Worm (Caenorhabditis elegans) whole organism, mixed stage, embryonic: ENCODE data around the gene ceh-22.

ENCODE experiments used
- M03D4.4 ChIP-seq: sonication (generic microtip); optimal IDR thresholded peaks from 2 replicates; lab custom pipeline; 2017; ENCODE audit warnings: mild to moderate bottlenecking, missing genetic modification characterization, missing compliant biosample characterization
- blmp-1 ChIP-seq: fragments of 150-350 bp; optimal IDR thresholded peaks from 2 replicates; lab custom pipeline; 2014; ENCODE audit warnings: missing biosample characterization, missing genetic modification characterization
- ceh-39 ChIP-seq: fragments of 150-350 bp; optimal IDR thresholded peaks from 2 replicates; lab custom pipeline; 2014; ENCODE audit warnings: missing biosample characterization, missing genetic modification characterization
- ceh-83 ChIP-seq: fragments of 200-800 bp; sonication (Bioruptor generic); optimal IDR thresholded peaks from 2 replicates; lab custom pipeline; 2018; ENCODE audit warnings: mild to moderate bottlenecking, missing genetic modification characterization, missing compliant biosample characterization
- ces-1 ChIP-seq: fragments of 150-350 bp; optimal IDR thresholded peaks from 2 replicates; lab custom pipeline; 2014; ENCODE audit warnings: missing biosample characterization, missing genetic modification reagents, missing genetic modification characterization
- cnd-1 ChIP-seq: fragments of 200-800 bp; sonication (Bioruptor generic); optimal IDR thresholded peaks from 2 replicates; lab custom pipeline; 2018; ENCODE audit warnings: mild to moderate bottlenecking, missing genetic modification characterization, missing compliant biosample characterization
- drap-1 ChIP-seq: fragments of 200-800 bp; sonication (Bioruptor generic); optimal IDR thresholded peaks from 3 replicates; lab custom pipeline; 2018; ENCODE audit warnings: mild to moderate bottlenecking, missing genetic modification characterization, missing compliant biosample characterization
- elt-1 ChIP-seq: sonication (generic microtip); optimal IDR thresholded peaks from 2 replicates; lab custom pipeline; 2017; ENCODE audit warnings: missing genetic modification characterization, mild to moderate bottlenecking, missing compliant biosample characterization, antibody characterized with exemption, moderate library complexity, borderline replicate concordance; ENCODE audit not compliant: insufficient read depth
- elt-3 ChIP-seq: fragments of 150-350 bp; optimal IDR thresholded peaks from 2 replicates; lab custom pipeline; 2014; ENCODE audit warnings: missing biosample characterization, missing genetic modification characterization
- flh-1 ChIP-seq: fragments of 200-800 bp; sonication (Bioruptor generic); optimal IDR thresholded peaks from 2 replicates; lab custom pipeline; 2018; ENCODE audit warnings: mild to moderate bottlenecking, missing genetic modification characterization, moderate library complexity, missing compliant biosample characterization
- ham-2 ChIP-seq: fragments of 200-800 bp; sonication (Bioruptor generic); optimal IDR thresholded peaks from 2 replicates; lab custom pipeline; 2018; ENCODE audit warnings: mild to moderate bottlenecking, missing genetic modification characterization, missing compliant biosample characterization
- hlh-1 ChIP-seq: fragments of 150-350 bp; optimal IDR thresholded peaks from 2 replicates; lab custom pipeline; 2014; ENCODE audit warnings: missing biosample characterization, missing genetic modification reagents, missing genetic modification characterization
- lin-13 ChIP-seq: fragments of 150-350 bp; optimal IDR thresholded peaks from 2 replicates; lab custom pipeline; 2014; ENCODE audit warnings: missing biosample characterization, missing genetic modification characterization
- lin-32 ChIP-seq: fragments of 200-800 bp; sonication (Bioruptor generic); optimal IDR thresholded peaks from 2 replicates; lab custom pipeline; 2018; ENCODE audit warnings: mild to moderate bottlenecking, missing genetic modification characterization, missing compliant biosample characterization
- lsy-2 ChIP-seq: fragments of 150-350 bp; optimal IDR thresholded peaks from 2 replicates; lab custom pipeline; 2014; ENCODE audit warnings: missing biosample characterization, missing genetic modification characterization
- mep-1 ChIP-seq: fragments of 150-350 bp; optimal IDR thresholded peaks from 2 replicates; lab custom pipeline; 2017; ENCODE audit warnings: missing biosample characterization, missing genetic modification reagents, missing genetic modification characterization, inconsistent platforms
- mls-2 ChIP-seq: sonication (generic microtip); optimal IDR thresholded peaks from 2 replicates; lab custom pipeline; 2016; ENCODE audit warnings: mild to moderate bottlenecking, missing genetic modification characterization, moderate library complexity, missing compliant biosample characterization
- nhr-12 ChIP-seq: fragments of 150-350 bp; optimal IDR thresholded peaks from 2 replicates; lab custom pipeline; 2014; ENCODE audit warnings: missing biosample characterization, missing genetic modification characterization
- nhr-2 ChIP-seq: fragments of 150-350 bp; optimal IDR thresholded peaks from 2 replicates; lab custom pipeline; 2014; ENCODE audit warnings: missing biosample characterization, missing genetic modification characterization
- nhr-28 ChIP-seq: fragments of 150-350 bp; optimal IDR thresholded peaks from 2 replicates; lab custom pipeline; 2014; ENCODE audit warnings: missing biosample characterization, missing genetic modification characterization
- nhr-76 ChIP-seq: sonication (generic microtip); optimal IDR thresholded peaks from 2 replicates; lab custom pipeline; 2017; ENCODE audit warnings: missing biosample characterization, missing genetic modification characterization
- pha-4 ChIP-seq: fragments of 150-350 bp; optimal IDR thresholded peaks from 2 replicates; lab custom pipeline; 2018; ENCODE audit warnings: missing biosample characterization, missing genetic modification reagents, missing genetic modification characterization
- sem-2 ChIP-seq: fragments of 200-800 bp; sonication (Bioruptor generic); optimal IDR thresholded peaks from 2 replicates; lab custom pipeline; 2018; ENCODE audit warnings: mild to moderate bottlenecking, missing genetic modification characterization, missing compliant biosample characterization
- snpc-4 ChIP-seq: fragments of 150-350 bp; optimal IDR thresholded peaks from 2 replicates; lab custom pipeline; 2014; ENCODE audit warnings: missing biosample characterization, missing genetic modification characterization
- sptf-1 ChIP-seq: sonication (generic microtip); optimal IDR thresholded peaks from 2 replicates; lab custom pipeline; 2017; ENCODE audit warnings: mild to moderate bottlenecking, missing genetic modification characterization, moderate library complexity, missing compliant biosample characterization
- tbx-8 ChIP-seq: fragments of 200-800 bp; sonication (Bioruptor generic); optimal IDR thresholded peaks from 2 replicates; lab custom pipeline; 2018; ENCODE audit warnings: mild to moderate bottlenecking, missing genetic modification characterization, moderate library complexity, missing compliant biosample characterization
- unc-120 ChIP-seq: sonication (generic microtip); optimal IDR thresholded peaks from 2 replicates; lab custom pipeline; 2017; ENCODE audit warnings: missing genetic modification characterization, missing compliant biosample characterization; ENCODE audit not compliant: poor library complexity, severe bottlenecking
- unc-39 ChIP-seq: fragments of 150-350 bp; optimal IDR thresholded peaks from 2 replicates; lab custom pipeline; 2014; ENCODE audit warnings: missing biosample characterization, missing genetic modification characterization
- unc-62 ChIP-seq: fragments of 150-350 bp; optimal IDR thresholded peaks from 2 replicates; lab custom pipeline; 2014; ENCODE audit warnings: missing biosample characterization, missing genetic modification reagents, missing genetic modification characterization
- zip-8 ChIP-seq: fragments of 150-350 bp; optimal IDR thresholded peaks from 2 replicates; lab custom pipeline; 2014; ENCODE audit warnings: missing biosample characterization, missing genetic modification characterization
- ztf-11 ChIP-seq: fragments of 150-350 bp; optimal IDR thresholded peaks from 2 replicates; lab custom pipeline; 2014; ENCODE audit warnings: missing biosample characterization, missing genetic modification characterization

Gene ceh-22

ce11 chrV:10640977-10641376 lies 30.7 kb upstream of the ceh-22 start:
- TF ChIP-seq lin-32 (GFP tag; lab: Kevin White, UChicago), result no peak
- TF ChIP-seq ces-1 (GFP tag; lab: Kevin White, UChicago), result peak; percentile 9

- TF ChIP-seq pha-4 (tag; lab: Kevin White, UChicago), result no peak
- no peak for TF ChIP-seq unc-120 (tag; lab: Kevin White, UChicago)
- no peak for TF ChIP-seq mep-1 (tag; lab: Kevin White, UChicago)
- TF ChIP-seq drap-1 (GFP tag; lab: Kevin White, UChicago), result no peak
- TF ChIP-seq tbx-8, result no peak
- no peak for TF ChIP-seq nhr-2 (tag; lab: Kevin White, UChicago)
- TF ChIP-seq elt-1 (tag; lab: Kevin White, UChicago), result no peak
- TF ChIP-seq nhr-76 (tag; lab: Kevin White, UChicago), result no peak
- no peak for TF ChIP-seq hlh-1 (tag; lab: Kevin White, UChicago)
- no peak for TF ChIP-seq M03D4.4 (tag; lab: Kevin White, UChicago)
- TF ChIP-seq flh-1 (GFP tag; lab: Kevin White, UChicago), result no peak
- TF ChIP-seq unc-39, result no peak
- no peak for TF ChIP-seq unc-62
- no peak for TF ChIP-seq lsy-2 (tag; lab: Kevin White, UChicago)
- TF ChIP-seq lin-13, result no peak
- TF ChIP-seq mls-2 (tag; lab: Kevin White, UChicago), result no peak
- TF ChIP-seq sem-2 (GFP tag; lab: Kevin White, UChicago), result no peak
- TF ChIP-seq nhr-12 (tag; lab: Kevin White, UChicago), result no peak
- no peak for TF ChIP-seq cnd-1 (tag; lab: Kevin White, UChicago)
Measured at ce11 chrV:10647043-10647611, 24.6 kb upstream of the ceh-22 start, which contains the start of the genes C32C4.3 and C32C4.16. Gene C32C4.3 (minus strand): TSS chrV:10647143. Gene C32C4.16 (plus strand): TSS chrV:10647561.

- TF ChIP-seq ham-2 (GFP tag; lab: Kevin White, UChicago), result no peak
- no peak for TF ChIP-seq lin-32 (GFP tag; lab: Kevin White, UChicago)
- TF ChIP-seq nhr-2 (tag; lab: Kevin White, UChicago), result no peak
- TF ChIP-seq mep-1 (tag; lab: Kevin White, UChicago), result no peak
- no peak for TF ChIP-seq ztf-11 (tag; lab: Kevin White, UChicago)
- no peak for TF ChIP-seq ces-1 (GFP tag; lab: Kevin White, UChicago)
- TF ChIP-seq ceh-39 (tag; lab: Kevin White, UChicago), result no peak
- TF ChIP-seq blmp-1 (tag; lab: Kevin White, UChicago), result no peak
- no peak for TF ChIP-seq elt-3 (tag; lab: Kevin White, UChicago)
- TF ChIP-seq sptf-1 (tag; lab: Kevin White, UChicago), result no peak
- no peak for TF ChIP-seq nhr-12 (tag; lab: Kevin White, UChicago)
- TF ChIP-seq nhr-28 (tag; lab: Kevin White, UChicago), result no peak
- no peak for TF ChIP-seq lsy-2 (tag; lab: Kevin White, UChicago)
- TF ChIP-seq pha-4 (tag; lab: Kevin White, UChicago), result no peak
- no peak for TF ChIP-seq cnd-1 (tag; lab: Kevin White, UChicago)
- TF ChIP-seq, all 35 proteins: peak for 0
Measured at ce11 chrV:10648146-10648545, 23.6 kb upstream of the ceh-22 start, which contains the start of gene aqp-6. Gene aqp-6 (plus strand): TSS chrV:10648446.

DNA sequence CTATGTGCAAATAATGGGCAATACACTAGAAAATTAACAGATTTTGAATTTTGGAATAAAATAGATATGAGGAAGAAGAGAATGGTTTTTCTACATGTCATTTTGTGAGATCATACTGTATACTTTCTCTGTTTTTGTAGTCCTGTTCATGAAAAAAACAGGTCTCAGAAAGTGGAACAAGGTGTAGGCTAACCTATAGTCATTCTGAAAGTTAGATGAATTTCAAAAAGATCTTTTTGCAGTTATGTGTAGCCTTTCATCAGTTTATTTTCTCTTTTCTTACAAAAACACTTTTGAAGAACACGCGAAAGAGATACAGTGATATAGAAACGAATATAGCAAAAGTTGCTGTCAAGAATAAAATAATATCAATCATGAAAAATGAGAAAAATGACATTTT lies 17.6 kb upstream of the ceh-22 start, which contains the start of gene ugt-35:
TSS of gene ugt-35 (minus strand) at position 101 of the 400 bp plus-strand sequence.
- TF ChIP-seq nhr-12 (tag; lab: Kevin White, UChicago) (no peak), ham-2 (GFP tag; lab: Kevin White, UChicago) (no peak), elt-3 (tag; lab: Kevin White, UChicago) (no peak), ces-1 (GFP tag; lab: Kevin White, UChicago) (no peak), sptf-1 (tag; lab: Kevin White, UChicago) (no peak), tbx-8 (no peak), lin-13 (no peak), drap-1 (GFP tag; lab: Kevin White, UChicago) (no peak), zip-8 (tag; lab: Kevin White, UChicago) (no peak), mls-2 (tag; lab: Kevin White, UChicago) (no peak), snpc-4 (tag; lab: Kevin White, UChicago) (no peak), pha-4 (tag; lab: Kevin White, UChicago) (no peak), ceh-83 (no peak), elt-1 (tag; lab: Kevin White, UChicago) (no peak), cnd-1 (tag; lab: Kevin White, UChicago) (no peak), hlh-1 (tag; lab: Kevin White, UChicago) (no peak), blmp-1 (tag; lab: Kevin White, UChicago) (no peak), nhr-76 (tag; lab: Kevin White, UChicago) (no peak), sem-2 (GFP tag; lab: Kevin White, UChicago) (no peak)
